Worm (Caenorhabditis elegans) whole organism, young adult: ENCODE data around the gene abt-1.

Source experiments
- D2030.7 ChIP-seq: fragments of 200-800 bp; sonication (Bioruptor generic); IDR thresholded peaks from 2 replicates; pipeline ENCODE4 v1.3.6; 2022; ENCODE audit warnings: missing genetic modification reagents, missing genetic modification characterization, missing compliant biosample characterization
- F33H1.4 ChIP-seq: fragments of 200-800 bp; sonication (Bioruptor generic); IDR thresholded peaks from 2 replicates; pipeline ENCODE4 v1.3.6; 2022; ENCODE audit warnings: missing genetic modification reagents, missing genetic modification characterization, missing compliant biosample characterization
- F49E8.2 ChIP-seq: sonication (generic microtip); optimal IDR thresholded peaks from 3 replicates; lab custom pipeline; 2017; ENCODE audit warnings: missing genetic modification characterization, mild to moderate bottlenecking, missing compliant biosample characterization, antibody characterized with exemption, moderate library complexity; ENCODE audit not compliant: insufficient read depth
- F52B5.7 ChIP-seq: sonication (generic microtip); optimal IDR thresholded peaks from 2 replicates; lab custom pipeline; 2016; ENCODE audit warnings: mild to moderate bottlenecking, missing genetic modification characterization, missing compliant biosample characterization
- cebp-1 ChIP-seq, 2 experiments: fragments of 200-800 bp in 1 of 2; sonication (Bioruptor generic) in 1 of 2; sonication (generic microtip) in 1 of 2; IDR thresholded peaks in 1 of 2; optimal IDR thresholded peaks in 1 of 2; 2 replicates each; pipeline versions ENCODE4 v1.3.6 to Lab custom; 2017 to 2022; ENCODE audit warnings: missing compliant biosample characterization in 2 of 2, missing genetic modification characterization in 2 of 2, mild to moderate bottlenecking in 1 of 2, missing genetic modification reagents in 1 of 2, moderate library complexity in 1 of 2
- ceh-91 ChIP-seq: fragments of 200-800 bp; sonication (Bioruptor generic); IDR thresholded peaks from 2 replicates; pipeline ENCODE4 v1.3.6; 2022; ENCODE audit warnings: missing genetic modification reagents, missing genetic modification characterization, missing compliant biosample characterization
- dox-1 ChIP-seq: fragments of 200-800 bp; sonication (Bioruptor generic); IDR thresholded peaks from 2 replicates; pipeline ENCODE4 v1.3.6; 2022; ENCODE audit warnings: missing genetic modification reagents, missing genetic modification characterization, missing compliant biosample characterization
- him-1 ChIP-seq: sonication (generic microtip); optimal IDR thresholded peaks from 2 replicates; lab custom pipeline; 2016; ENCODE audit warnings: missing genotype, missing genetic modification reagents, missing genetic modification characterization, missing compliant biosample characterization
- lin-26 ChIP-seq: fragments of 200-800 bp; sonication (Bioruptor generic); IDR thresholded peaks from 2 replicates; pipeline ENCODE4 v1.3.6; 2022; ENCODE audit warnings: missing genetic modification reagents, missing genetic modification characterization, missing compliant biosample characterization
- lin-54 ChIP-seq: fragments of 200-800 bp; sonication (Bioruptor generic); optimal IDR thresholded peaks from 2 replicates; lab custom pipeline; 2018; ENCODE audit warnings: mild to moderate bottlenecking, missing genetic modification characterization, missing compliant biosample characterization
- lsl-1 ChIP-seq: fragments of 200-800 bp; sonication (Bioruptor generic); optimal IDR thresholded peaks from 2 replicates; lab custom pipeline; 2018; ENCODE audit warnings: mild to moderate bottlenecking, missing genetic modification characterization, moderate library complexity, missing compliant biosample characterization
- madf-6 ChIP-seq: fragments of 200-800 bp; sonication (Bioruptor generic); IDR thresholded peaks from 2 replicates; pipeline ENCODE4 v1.3.6; 2022; ENCODE audit warnings: missing genetic modification reagents, missing genetic modification characterization, missing compliant biosample characterization
- madf-8 ChIP-seq: fragments of 200-800 bp; sonication (Bioruptor generic); conservative IDR thresholded peaks from 2 replicates; pipeline ENCODE4 v1.3.6; 2022; ENCODE audit warnings: missing genetic modification reagents, missing genetic modification characterization, missing compliant biosample characterization
- pbrm-1 ChIP-seq: fragments of 200-800 bp; sonication (Bioruptor generic); IDR thresholded peaks from 2 replicates; pipeline ENCODE4 v1.3.6; 2022; ENCODE audit warnings: missing genetic modification reagents, missing genetic modification characterization, missing compliant biosample characterization
- snpc-1.3 ChIP-seq: sonication (generic microtip); optimal IDR thresholded peaks from 2 replicates; lab custom pipeline; 2017; ENCODE audit warnings: missing genetic modification characterization, mild to moderate bottlenecking, missing compliant biosample characterization, antibody characterized with exemption, moderate library complexity, missing genotype, missing genetic modification reagents; ENCODE audit not compliant: insufficient read depth
- snpc-3.4 ChIP-seq: sonication (generic microtip); optimal IDR thresholded peaks from 2 replicates; lab custom pipeline; 2017; ENCODE audit warnings: missing genetic modification characterization, mild to moderate bottlenecking, missing compliant biosample characterization, antibody characterized with exemption, moderate library complexity, missing genotype, missing genetic modification reagents
- snpc-4 ChIP-seq, 5 experiments: fragments of 150-350 bp in 1 of 5; sonication (generic microtip) in 4 of 5; optimal IDR thresholded peaks; 2 replicates each; lab custom pipeline; 2014 to 2018; ENCODE audit warnings: missing genetic modification characterization in 5 of 5, missing biosample characterization in 3 of 5, antibody characterized with exemption in 2 of 5, mild to moderate bottlenecking in 2 of 5, missing compliant biosample characterization in 2 of 5, missing genotype in 2 of 5, moderate library complexity in 2 of 5, missing genetic modification reagents in 1 of 5
- tbp1 ChIP-seq: fragments of 200-800 bp; sonication (Bioruptor generic); optimal IDR thresholded peaks from 2 replicates; lab custom pipeline; 2018; ENCODE audit warnings: mild to moderate bottlenecking, missing genetic modification characterization, missing compliant biosample characterization
- xnd-1 ChIP-seq: sonication (generic microtip); optimal IDR thresholded peaks from 2 replicates; lab custom pipeline; 2016; ENCODE audit warnings: missing genotype, missing genetic modification reagents, missing genetic modification characterization, missing compliant biosample characterization

Gene abt-1

DNA sequence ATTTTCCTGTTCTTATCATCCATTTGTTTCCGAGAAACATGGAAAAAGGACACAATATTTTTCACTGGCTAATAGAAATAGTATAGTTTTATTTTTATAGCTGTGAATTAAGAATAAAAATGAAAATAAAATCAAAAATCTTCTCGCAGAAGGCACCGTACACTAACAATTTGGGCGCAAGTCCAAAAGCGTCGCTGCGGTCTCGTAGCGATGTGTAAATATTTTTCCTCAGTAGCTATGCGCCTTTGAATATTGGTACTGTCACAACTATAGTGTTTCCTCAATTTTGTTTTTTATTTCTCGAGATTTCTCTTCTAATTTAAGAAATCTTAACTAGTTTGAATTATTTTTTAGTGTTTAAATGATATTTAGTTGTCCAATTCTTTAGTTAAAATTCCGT, 57.7 kb downstream of the abt-1 start:
- TF ChIP-seq snpc-4 (GFP tag; optimal IDR thresholded peaks at IDR 0.05; lab: Kevin White, UChicago) (no peak), snpc-4 (tag; optimal IDR thresholded peaks at IDR 0.05; lab: Kevin White, UChicago) (peak in 1 of 4 experiments; percentile 24), lsl-1 (GFP tag; lab: Kevin White, UChicago) (peak; percentile 95), snpc-1.3 (tag; lab: Kevin White, UChicago) (peak; percentile 6), cebp-1 (GFP tag; IDR thresholded peaks at IDR 0.05; lab: Robert Waterston, UW) (no peak), cebp-1 (tag; optimal IDR thresholded peaks at IDR 0.05; lab: Kevin White, UChicago) (no peak), him-1 (tag; lab: Kevin White, UChicago) (peak; percentile 22), lin-54 (GFP tag; lab: Kevin White, UChicago) (peak; percentile 10), F52B5.7 (tag; lab: Kevin White, UChicago) (no peak), ceh-91 (GFP tag; lab: Robert Waterston, UW) (0 out of 2 replicates have a peak, but pooled peaks have one; percentile 33), xnd-1 (tag; lab: Kevin White, UChicago) (peak; percentile 80), snpc-3.4 (tag; lab: Kevin White, UChicago) (no peak), madf-6 (GFP tag; lab: Robert Waterston, UW) (peak; percentile 90), madf-8 (GFP tag; lab: Robert Waterston, UW) (peak; percentile 78), F49E8.2 (peak; percentile 31), pbrm-1 (GFP tag; lab: Robert Waterston, UW) (peak; percentile 42; the same call in 1 of the 2 replicates), dox-1 (GFP tag; lab: Robert Waterston, UW) (0 out of 2 replicates have a peak, but pooled peaks have one; percentile 30), lin-26 (GFP tag; lab: Robert Waterston, UW) (no peak), D2030.7 (GFP tag; lab: Robert Waterston, UW) (peak; percentile 51), F33H1.4 (GFP tag; lab: Robert Waterston, UW) (peak; percentile 90), tbp1 (GFP tag; lab: Kevin White, UChicago) (no peak)
